Worm (Caenorhabditis elegans): ENCODE measurements around the gene F36G3.2.
"Not testable (repeated sequence)": the region's sequence is repeated elsewhere in the genome, so short reads cannot be mapped to it uniquely, and the experiment has no call there.

Gene F36G3.2

ce11 chrX:9743513-9743914 lies 50.6 kb downstream of the F36G3.2 start (continued):
- TF ChIP-seq chd-7 (tag; optimal IDR thresholded peaks at IDR 0.05) (peak; percentile 97), snpc-4 (GFP tag; optimal IDR thresholded peaks at IDR 0.05) (peak; percentile 84), snpc-4 (tag; optimal IDR thresholded peaks at IDR 0.05) (peak in 2 of 4 experiments; percentile 82 to 89), ztf-3 (GFP tag; optimal IDR thresholded peaks at IDR 0.05) (peak; percentile 55), ceh-100 (GFP tag; IDR thresholded peaks at IDR 0.05) (peak; percentile 80), atf-7 (tag; optimal IDR thresholded peaks at IDR 0.05) (peak; percentile 87), die-1 (tag; optimal IDR thresholded peaks at IDR 0.05) (peak; percentile 98), T07F8.4 (tag; optimal IDR thresholded peaks at IDR 0.05) (peak; percentile 94), madf-3 (GFP tag; IDR thresholded peaks at IDR 0.05) (peak; percentile 80), dox-1 (GFP tag; IDR thresholded peaks at IDR 0.05) (peak; percentile 97), repo-1 (tag; optimal IDR thresholded peaks at IDR 0.05) (peak; percentile 95), ZK185.1 (tag; optimal IDR thresholded peaks at IDR 0.05; ENCODE audit: poor library complexity, severe bottlenecking) (peak; percentile 97), sptf-2 (GFP tag; optimal IDR thresholded peaks at IDR 0.05) (peak; percentile 98), B0019.2 (GFP tag; conservative IDR thresholded peaks at IDR 0.05) (peak; percentile 39; the same call in 1 of the 2 replicates), madf-8 (GFP tag; conservative IDR thresholded peaks at IDR 0.05) (peak; percentile 33; the same call in 1 of the 2 replicates), tbp1 (GFP tag; optimal IDR thresholded peaks at IDR 0.05) (peak; percentile 98), F57C9.4 (tag; optimal IDR thresholded peaks at IDR 0.05) (peak; percentile 94), ztf-22 (GFP tag; optimal IDR thresholded peaks at IDR 0.05) (peak; percentile 96), nhr-80 (tag; optimal IDR thresholded peaks at IDR 0.05) (peak; percentile 71), F55B11.4 (tag; optimal IDR thresholded peaks at IDR 0.05; ENCODE audit: borderline replicate concordance, insufficient read depth) (peak; percentile 45), ccch-3 (GFP tag; optimal IDR thresholded peaks at IDR 0.05) (peak; percentile 39), hlh-26 (GFP tag; conservative IDR thresholded peaks at IDR 0.05) (peak; percentile 52; the same call in 1 of the 2 replicates), hsf-1 (GFP tag; IDR thresholded peaks at IDR 0.05) (0 out of 2 replicates have a peak, but pooled peaks have one; percentile 68), ztf-18 (tag; optimal IDR thresholded peaks at IDR 0.05) (peak; percentile 83), attf-5 (GFP tag; optimal IDR thresholded peaks at IDR 0.05) (peak; percentile 87), lsy-27 (tag; optimal IDR thresholded peaks at IDR 0.05; ENCODE audit: borderline replicate concordance, insufficient read depth) (peak; percentile 81), Y53G8AR.9 (GFP tag; conservative IDR thresholded peaks at IDR 0.05) (peak; percentile 87), C06A6.2 (GFP tag; conservative IDR thresholded peaks at IDR 0.05) (peak; percentile 87), aptf-3 (GFP tag; IDR thresholded peaks at IDR 0.05) (peak; percentile 98), Y56A3A.18 (GFP tag; IDR thresholded peaks at IDR 0.05) (peak; percentile 97), Y95B8A.8 (GFP tag; IDR thresholded peaks at IDR 0.05) (peak; percentile 92), egrh-3 (GFP tag; IDR thresholded peaks at IDR 0.05) (peak; percentile 77), attf-6 (GFP tag; IDR thresholded peaks at IDR 0.05) (peak; percentile 86), rpc-1 (optimal IDR thresholded peaks at IDR 0.05) (peak; percentile 99), rpc-1 (tag; optimal IDR thresholded peaks at IDR 0.05) (peak; percentile 99), lir-1 (GFP tag; conservative IDR thresholded peaks at IDR 0.05) (peak; percentile 80), efl-1 (GFP tag; optimal IDR thresholded peaks at IDR 0.05) (peak; percentile 15), bed-1 (GFP tag; IDR thresholded peaks at IDR 0.05) (peak; percentile 96), zim-3 (tag; optimal IDR thresholded peaks at IDR 0.05) (peak; percentile 91), F10E7.11 (tag; optimal IDR thresholded peaks at IDR 0.05) (peak; percentile 93), fkh-3 (tag; optimal IDR thresholded peaks at IDR 0.05) (peak; percentile 98), lsl-1 (GFP tag; optimal IDR thresholded peaks at IDR 0.05) (peak; percentile 52), B0336.3 (GFP tag; IDR thresholded peaks at IDR 0.05) (peak; percentile 90), mel-28 (tag; optimal IDR thresholded peaks at IDR 0.05; ENCODE audit: borderline replicate concordance) (peak; percentile 82), tlf-1 (GFP tag; optimal IDR thresholded peaks at IDR 0.05) (peak; percentile 74), ekl-4 (GFP tag; IDR thresholded peaks at IDR 0.05) (peak; percentile 94), F52B5.7 (tag; optimal IDR thresholded peaks at IDR 0.05) (peak; percentile 98), ama-1 (GFP tag; optimal IDR thresholded peaks at IDR 0.05) (peak in 1 of 2 experiments; percentile 83)
- not testable (repeated sequence) for TF ChIP-seq ama-1 (optimal IDR thresholded peaks at IDR 0.05)
